Fruit fly (Drosophila melanogaster) S2 (cell line): ENCODE results near the gene Wdr82.

Experiments
- CG8478 ChIP-seq: fragments of >200 bp; optimal IDR thresholded peaks from 2 replicates; lab custom pipeline; 2018
- CTCF ChIP-seq, 2 experiments: fragments of >200 bp; optimal IDR thresholded peaks; 2 replicates each; lab custom pipeline; 2018

DNA sequence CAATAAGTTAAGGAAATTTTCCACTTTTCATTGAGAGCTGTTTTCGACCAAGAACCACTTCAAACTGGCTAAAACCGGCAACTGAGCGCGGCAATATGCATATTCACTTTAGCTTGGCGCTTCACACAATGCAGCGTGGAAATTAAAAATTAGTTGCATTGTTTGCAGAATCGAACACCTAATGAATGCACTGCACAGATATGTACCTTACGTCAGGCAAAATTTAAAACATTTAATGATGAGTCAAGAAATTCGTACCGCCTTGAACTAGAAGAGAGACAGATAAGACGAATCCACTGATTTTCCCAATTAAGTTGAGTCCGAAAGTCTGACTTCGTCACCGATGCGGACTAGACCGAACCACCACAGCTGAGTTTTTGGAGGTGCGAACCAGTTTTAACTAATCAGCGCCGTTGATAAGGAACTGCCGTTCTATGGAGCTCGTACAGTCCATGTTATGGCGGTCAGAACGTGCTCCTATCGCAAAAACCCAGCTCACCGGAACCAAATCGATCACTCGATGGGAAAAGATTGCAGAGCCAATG is 46.4 kb upstream of the Wdr82 start:
- TF ChIP-seq CG8478 (lab: Kevin White, UChicago) = no peak
- TF ChIP-seq CTCF (optimal IDR thresholded peaks at IDR 0.05; lab: Kevin White, UChicago) = no peak
